Worm (Caenorhabditis elegans) whole organism, young adult: Measurements from ENCODE around the gene cyn-10.

ENCODE experiments used
- C06A6.2 ChIP-seq: fragments of 200-800 bp; sonication (Bioruptor generic); conservative IDR thresholded peaks from 2 replicates; pipeline ENCODE4 v1.3.6; 2022; ENCODE audit warnings: missing genetic modification characterization, missing compliant biosample characterization
- T07F8.4 ChIP-seq: sonication (generic microtip); optimal IDR thresholded peaks from 2 replicates; lab custom pipeline; 2016; ENCODE audit warnings: mild to moderate bottlenecking, missing genetic modification characterization, moderate library complexity, missing compliant biosample characterization
- attf-3 ChIP-seq: fragments of 200-800 bp; sonication (Bioruptor generic); conservative IDR thresholded peaks from 2 replicates; pipeline ENCODE4 v1.3.6; 2022; ENCODE audit warnings: missing genetic modification reagents, missing genetic modification characterization, missing compliant biosample characterization
- attf-6 ChIP-seq: fragments of 200-800 bp; sonication (Bioruptor generic); IDR thresholded peaks from 2 replicates; pipeline ENCODE4 v1.3.6; 2022; ENCODE audit warnings: missing genetic modification reagents, missing genetic modification characterization, missing compliant biosample characterization
- lin-35 ChIP-seq, 3 experiments: fragments of 150-350 bp in 2 of 3; sonication (generic microtip) in 1 of 3; optimal IDR thresholded peaks; 2 replicates each; lab custom pipeline; 2014 to 2018; ENCODE audit warnings: missing biosample characterization in 3 of 3, missing genetic modification characterization in 3 of 3, missing genetic modification reagents in 3 of 3
- nfyb-1 ChIP-seq: fragments of 200-800 bp; sonication (Bioruptor generic); IDR thresholded peaks from 2 replicates; pipeline ENCODE4 v1.3.6; 2022; ENCODE audit warnings: missing genetic modification reagents, missing genetic modification characterization, missing compliant biosample characterization
- rcor-1 ChIP-seq: fragments of 200-800 bp; sonication (Bioruptor generic); IDR thresholded peaks from 2 replicates; pipeline ENCODE4 v1.3.6; 2022; ENCODE audit warnings: missing genetic modification reagents, missing genetic modification characterization, missing compliant biosample characterization
- unc-62 ChIP-seq: fragments of 150-350 bp; optimal IDR thresholded peaks from 2 replicates; lab custom pipeline; 2014; ENCODE audit warnings: missing biosample characterization, missing genetic modification reagents, missing genetic modification characterization
- ztf-26 ChIP-seq: sonication (generic microtip); optimal IDR thresholded peaks from 2 replicates; lab custom pipeline; 2017; ENCODE audit warnings: missing genetic modification characterization, missing compliant biosample characterization
- ztf-28 ChIP-seq: fragments of 200-800 bp; sonication (Bioruptor generic); IDR thresholded peaks from 2 replicates; pipeline ENCODE4 v1.3.6; 2022; ENCODE audit warnings: missing genetic modification reagents, missing genetic modification characterization, missing compliant biosample characterization

DNA sequence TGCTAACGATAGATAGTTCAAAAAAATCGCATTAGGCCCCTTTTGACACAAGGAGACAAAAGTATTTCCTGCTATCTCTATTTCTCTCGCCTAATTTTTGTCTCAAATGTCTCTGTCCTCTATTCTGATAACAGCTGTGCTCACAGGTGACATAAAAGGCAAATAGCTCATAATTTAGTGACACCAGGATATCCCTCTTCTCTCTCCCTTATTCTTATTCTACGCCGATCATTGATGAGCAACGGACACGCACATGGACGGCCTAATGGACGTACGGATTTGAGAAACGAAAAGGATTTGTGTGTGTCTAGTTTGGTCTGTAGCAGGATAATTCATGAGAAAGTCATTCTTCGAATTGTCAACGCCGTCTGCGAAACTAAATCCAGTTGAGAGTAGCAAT lies 22.8 kb upstream of the cyn-10 start:
- TF ChIP-seq ztf-28 (GFP tag; lab: Robert Waterston, UW) (no peak), rcor-1 (no peak), T07F8.4 (tag; lab: Kevin White, UChicago) (no peak), lin-35 (GFP tag; optimal IDR thresholded peaks at IDR 0.05; lab: Kevin White, UChicago) (no peak), attf-6 (GFP tag; lab: Robert Waterston, UW) (no peak), nfyb-1 (no peak), unc-62 (GFP tag; lab: Kevin White, UChicago) (no peak), C06A6.2 (no peak), ztf-26 (tag; lab: Kevin White, UChicago) (no peak), attf-3 (no peak)
